Fruit fly (Drosophila melanogaster): ENCODE results near the gene CG34041.

dm6 chr3R:30541469-30541868 lies 33.6 kb downstream of the CG34041 start:
- TF ChIP-seq usp (GFP tag; optimal IDR thresholded peaks at IDR 0.05) = no peak
- TF ChIP-seq psq (optimal IDR thresholded peaks at IDR 0.05) = no peak
